Worm (Caenorhabditis elegans) whole organism, L4 larva: ENCODE data around the gene Y47D7A.15.
"Not testable (repeated sequence)": the region's sequence is repeated elsewhere in the genome, so short reads cannot be mapped to it uniquely, and the experiment has no call there.

ENCODE experiments used
- F10B5.3 ChIP-seq: sonication (generic microtip); optimal IDR thresholded peaks from 2 replicates; lab custom pipeline; 2016; ENCODE audit warnings: mild to moderate bottlenecking, missing genetic modification characterization, missing compliant biosample characterization
- F26F4.8 ChIP-seq: fragments of 200-800 bp; sonication (Bioruptor generic); conservative IDR thresholded peaks from 2 replicates; pipeline ENCODE4 v1.3.6; 2022; ENCODE audit warnings: missing genetic modification characterization, missing compliant biosample characterization
- F37D6.2 ChIP-seq: sonication (generic microtip); optimal IDR thresholded peaks from 2 replicates; lab custom pipeline; 2016; ENCODE audit warnings: mild to moderate bottlenecking, missing genetic modification characterization, missing compliant biosample characterization
- Y48G9A.11 ChIP-seq: fragments of 200-800 bp; sonication (Bioruptor generic); IDR thresholded peaks from 2 replicates; pipeline ENCODE4 v1.3.6; 2022; ENCODE audit warnings: missing genetic modification reagents, missing genetic modification characterization, missing compliant biosample characterization
- Y5F2A.4 ChIP-seq: fragments of 200-800 bp; sonication (Bioruptor generic); optimal IDR thresholded peaks from 2 replicates; lab custom pipeline; 2018; ENCODE audit warnings: mild to moderate bottlenecking, missing genetic modification characterization, missing compliant biosample characterization
- Y75B8A.6 ChIP-seq: fragments of 200-800 bp; sonication (Bioruptor generic); IDR thresholded peaks from 2 replicates; pipeline ENCODE4 v1.3.6; 2022; ENCODE audit warnings: missing genetic modification reagents, missing genetic modification characterization, missing compliant biosample characterization
- aha-1 ChIP-seq: fragments of 150-350 bp; peaks from one replicate; lab custom pipeline; 2014; ENCODE audit warnings: missing biosample characterization, missing genetic modification characterization
- aly-2 ChIP-seq: sonication (generic microtip); optimal IDR thresholded peaks from 2 replicates; lab custom pipeline; 2018; ENCODE audit warnings: missing biosample characterization, missing genetic modification characterization
- attf-4 ChIP-seq: sonication (generic microtip); optimal IDR thresholded peaks from 3 replicates; lab custom pipeline; 2017; ENCODE audit warnings: missing biosample characterization, missing genetic modification characterization
- ceh-32 ChIP-seq: sonication (generic microtip); optimal IDR thresholded peaks from 2 replicates; lab custom pipeline; 2016; ENCODE audit warnings: mild to moderate bottlenecking, missing genetic modification characterization, missing compliant biosample characterization; ENCODE audit not compliant: poor library complexity
- ceh-82 ChIP-seq: sonication (generic microtip); optimal IDR thresholded peaks from 2 replicates; lab custom pipeline; 2017; ENCODE audit warnings: missing biosample characterization, missing genetic modification characterization
- ces-1 ChIP-seq: fragments of 150-350 bp; sonication (generic microtip); optimal IDR thresholded peaks from 4 replicates; lab custom pipeline; 2014; ENCODE audit warnings: missing biosample characterization, missing genetic modification reagents, missing genetic modification characterization
- daf-12 ChIP-seq: fragments of 150-350 bp; optimal IDR thresholded peaks from 2 replicates; lab custom pipeline; 2014; ENCODE audit warnings: missing biosample characterization, missing genetic modification reagents, missing genetic modification characterization
- daf-16 ChIP-seq, 3 experiments: sonication (generic microtip); optimal IDR thresholded peaks; 2 replicates each; lab custom pipeline; 2016 to 2017; ENCODE audit warnings: missing genetic modification characterization in 3 of 3, missing genetic modification reagents in 3 of 3, mild to moderate bottlenecking in 2 of 3, missing compliant biosample characterization in 2 of 3, missing biosample characterization in 1 of 3, moderate library complexity in 1 of 3
- dmd-6 ChIP-seq: fragments of 200-800 bp; sonication (Bioruptor generic); IDR thresholded peaks from 2 replicates; pipeline ENCODE4 v1.3.6; 2022; ENCODE audit warnings: missing genetic modification reagents, missing genetic modification characterization, missing compliant biosample characterization
- dmd-9 ChIP-seq: fragments of 200-800 bp; sonication (Bioruptor generic); IDR thresholded peaks from 2 replicates; pipeline ENCODE4 v1.3.6; 2022; ENCODE audit warnings: missing genetic modification reagents, missing genetic modification characterization, missing compliant biosample characterization
- egl-27 ChIP-seq: sonication (generic microtip); optimal IDR thresholded peaks from 3 replicates; lab custom pipeline; 2017; ENCODE audit warnings: missing biosample characterization, missing genetic modification reagents, missing genetic modification characterization
- hlh-30 ChIP-seq: sonication (generic microtip); optimal IDR thresholded peaks from 2 replicates; lab custom pipeline; 2017; ENCODE audit warnings: antibody characterized with exemption, mild to moderate bottlenecking, missing genetic modification characterization, missing compliant biosample characterization; ENCODE audit not compliant: insufficient read depth
- jun-1 ChIP-seq: fragments of 150-350 bp; optimal IDR thresholded peaks from 2 replicates; lab custom pipeline; 2014; ENCODE audit warnings: missing biosample characterization, missing genetic modification reagents, missing genetic modification characterization
- lin-15B ChIP-seq: fragments of 150-350 bp; sonication (generic microtip); optimal IDR thresholded peaks from 3 replicates; lab custom pipeline; 2014; ENCODE audit warnings: missing biosample characterization, missing genetic modification characterization
- lin-38 ChIP-seq: fragments of 200-800 bp; sonication (Bioruptor generic); IDR thresholded peaks from 2 replicates; pipeline ENCODE4 v1.3.6; 2022; ENCODE audit warnings: missing genetic modification reagents, missing genetic modification characterization, missing compliant biosample characterization
- lin-39 ChIP-seq: fragments of 150-350 bp; optimal IDR thresholded peaks from 2 replicates; lab custom pipeline; 2014; ENCODE audit warnings: missing biosample characterization, missing genetic modification reagents, missing genetic modification characterization
- lsy-2 ChIP-seq, 2 experiments: fragments of 150-350 bp in 1 of 2; sonication (generic microtip) in 1 of 2; optimal IDR thresholded peaks; 2 replicates each; lab custom pipeline; 2014 to 2017; ENCODE audit warnings: missing biosample characterization in 2 of 2, missing genetic modification characterization in 2 of 2
- mes-2 ChIP-seq: sonication (generic microtip); optimal IDR thresholded peaks from 2 replicates; lab custom pipeline; 2016; ENCODE audit warnings: missing genotype, mild to moderate bottlenecking, missing genetic modification characterization, missing compliant biosample characterization; ENCODE audit not compliant: poor library complexity, severe bottlenecking
- nhr-102 ChIP-seq: sonication (generic microtip); optimal IDR thresholded peaks from 2 replicates; lab custom pipeline; 2016; ENCODE audit warnings: mild to moderate bottlenecking, missing genetic modification characterization, moderate library complexity, missing compliant biosample characterization
- nhr-11 ChIP-seq: fragments of 150-350 bp; optimal IDR thresholded peaks from 2 replicates; lab custom pipeline; 2014; ENCODE audit warnings: missing biosample characterization, missing genetic modification characterization
- nhr-111 ChIP-seq: fragments of 200-800 bp; sonication (Bioruptor generic); optimal IDR thresholded peaks from 2 replicates; lab custom pipeline; 2018; ENCODE audit warnings: mild to moderate bottlenecking, missing genetic modification characterization, missing compliant biosample characterization
- nhr-237 ChIP-seq: sonication (generic microtip); optimal IDR thresholded peaks from 2 replicates; lab custom pipeline; 2017; ENCODE audit warnings: missing biosample characterization, missing genetic modification characterization
- nhr-28 ChIP-seq: fragments of 150-350 bp; optimal IDR thresholded peaks from 2 replicates; lab custom pipeline; 2014; ENCODE audit warnings: missing biosample characterization, missing genetic modification characterization
- nhr-41 ChIP-seq: fragments of 200-800 bp; sonication (Bioruptor generic); IDR thresholded peaks from 2 replicates; pipeline ENCODE4 v1.3.6; 2022; ENCODE audit warnings: missing genetic modification reagents, missing genetic modification characterization, missing compliant biosample characterization
- sdz-12 ChIP-seq: fragments of 200-800 bp; sonication (Bioruptor generic); optimal IDR thresholded peaks from 2 replicates; lab custom pipeline; 2018; ENCODE audit warnings: mild to moderate bottlenecking, missing genetic modification characterization, missing compliant biosample characterization
- set-16 ChIP-seq: fragments of 200-800 bp; sonication (Bioruptor generic); IDR thresholded peaks from 2 replicates; pipeline ENCODE4 v1.3.6; 2022; ENCODE audit warnings: missing genetic modification reagents, missing genetic modification characterization, missing compliant biosample characterization
- snpc-1.2 ChIP-seq: fragments of 200-800 bp; sonication (Bioruptor generic); IDR thresholded peaks from 2 replicates; pipeline ENCODE4 v1.3.6; 2022; ENCODE audit warnings: missing genetic modification reagents, missing genetic modification characterization, missing compliant biosample characterization
- unc-62 ChIP-seq, 3 experiments: fragments of 150-350 bp in 1 of 3; sonication (generic microtip); optimal IDR thresholded peaks in 2 of 3; peaks in 1 of 3; 1 replicate in 1 of 3; 2 replicates in 2 of 3; lab custom pipeline; 2014 to 2017; ENCODE audit warnings: missing biosample characterization in 3 of 3, missing genetic modification characterization in 3 of 3, missing genetic modification reagents in 3 of 3, missing genotype in 1 of 3
- zag-1 ChIP-seq: fragments of 150-350 bp; optimal IDR thresholded peaks from 2 replicates; lab custom pipeline; 2014; ENCODE audit warnings: missing biosample characterization, missing genetic modification characterization
- zip-11 ChIP-seq: fragments of 200-800 bp; sonication (Bioruptor generic); IDR thresholded peaks from 2 replicates; pipeline ENCODE4 v1.3.6; 2022; ENCODE audit warnings: missing genetic modification characterization, missing compliant biosample characterization
- ztf-7 ChIP-seq: fragments of 150-350 bp; optimal IDR thresholded peaks from 2 replicates; lab custom pipeline; 2014; ENCODE audit warnings: missing biosample characterization, missing genetic modification characterization

Gene Y47D7A.15

DNA sequence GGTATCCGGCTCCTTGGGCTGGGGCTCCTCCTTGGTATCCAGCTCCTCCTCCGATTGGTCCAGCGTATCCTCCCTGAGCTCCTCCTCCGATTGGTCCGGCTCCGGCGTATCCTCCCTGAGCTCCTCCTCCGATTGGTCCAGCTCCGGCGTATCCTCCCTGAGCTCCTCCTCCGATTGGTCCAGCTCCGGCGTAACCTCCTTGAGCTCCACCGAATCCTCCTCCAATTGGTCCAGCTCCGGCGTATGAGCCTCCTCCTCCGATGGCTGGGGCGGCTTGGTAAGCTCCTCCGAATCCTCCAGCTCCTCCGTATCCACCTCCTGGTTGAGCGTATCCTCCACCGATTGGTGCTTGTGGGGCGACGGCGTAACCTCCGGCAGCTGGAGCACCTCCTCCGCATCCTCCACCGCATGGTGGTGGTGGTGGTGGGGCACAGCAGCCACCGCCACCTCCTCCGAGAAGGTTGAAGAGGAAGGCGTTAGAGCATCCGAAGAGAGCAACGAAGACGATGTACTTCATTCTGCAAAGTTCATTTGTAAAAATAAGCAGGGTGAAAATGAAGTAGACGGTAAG lies 2.5 kb upstream of the Y47D7A.15 start, which contains the start of gene Y47D7A.13:
TSS of gene Y47D7A.13 (minus strand) at position 517 of the 571 bp plus-strand sequence.
- no peak for TF ChIP-seq egl-27 (tag; lab: Kevin White, UChicago)
- no peak for TF ChIP-seq nhr-102 (tag; lab: Kevin White, UChicago)
- TF ChIP-seq dmd-6 (GFP tag; lab: Robert Waterston, UW), result no peak
- TF ChIP-seq snpc-1.2 (GFP tag; lab: Robert Waterston, UW), result no peak
- no peak for TF ChIP-seq nhr-111 (GFP tag; lab: Kevin White, UChicago)
- TF ChIP-seq zip-11 (GFP tag; lab: Robert Waterston, UW), result no peak
- TF ChIP-seq zag-1 (tag; lab: Kevin White, UChicago), result no peak
- TF ChIP-seq dmd-9 (GFP tag; lab: Robert Waterston, UW), result no peak
- TF ChIP-seq hlh-30, result no peak
- TF ChIP-seq set-16 (GFP tag; lab: Robert Waterston, UW), result peak; percentile 96
- no peak for TF ChIP-seq ces-1 (GFP tag; lab: Kevin White, UChicago)
- TF ChIP-seq lin-15B (tag; lab: Kevin White, UChicago), result no peak
- 0 out of 2 replicates have a peak, but pooled peaks have one; percentile 17 for TF ChIP-seq lin-38 (GFP tag; lab: Robert Waterston, UW)

DNA sequence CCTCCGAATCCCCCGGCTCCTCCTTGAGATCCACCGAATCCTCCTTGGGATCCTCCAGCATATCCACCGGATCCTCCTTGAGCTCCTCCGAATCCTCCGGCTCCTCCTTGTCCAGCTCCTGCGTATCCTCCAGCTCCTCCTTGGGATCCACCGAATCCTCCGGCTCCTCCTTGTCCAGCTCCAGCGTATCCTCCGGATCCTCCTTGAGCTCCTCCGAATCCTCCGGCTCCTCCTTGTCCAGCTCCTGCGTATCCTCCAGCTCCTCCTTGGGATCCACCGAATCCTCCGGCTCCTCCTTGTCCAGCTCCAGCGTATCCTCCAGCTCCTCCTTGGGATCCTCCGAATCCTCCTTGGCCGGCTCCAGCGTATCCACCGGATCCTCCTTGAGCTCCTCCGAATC lies 791 bp downstream of the Y47D7A.15 start:
- peak; percentile 46; the same call in 1 of the 2 replicates for TF ChIP-seq set-16 (GFP tag; lab: Robert Waterston, UW)
- peak in 1 of 2 experiments; percentile 22 for TF ChIP-seq unc-62 (GFP tag; optimal IDR thresholded peaks at IDR 0.05 in 1 of 2; lab: Kevin White, UChicago)
- not testable (repeated sequence) for TF ChIP-seq unc-62 (tag; optimal IDR thresholded peaks at IDR 0.05; lab: Kevin White, UChicago)

DNA sequence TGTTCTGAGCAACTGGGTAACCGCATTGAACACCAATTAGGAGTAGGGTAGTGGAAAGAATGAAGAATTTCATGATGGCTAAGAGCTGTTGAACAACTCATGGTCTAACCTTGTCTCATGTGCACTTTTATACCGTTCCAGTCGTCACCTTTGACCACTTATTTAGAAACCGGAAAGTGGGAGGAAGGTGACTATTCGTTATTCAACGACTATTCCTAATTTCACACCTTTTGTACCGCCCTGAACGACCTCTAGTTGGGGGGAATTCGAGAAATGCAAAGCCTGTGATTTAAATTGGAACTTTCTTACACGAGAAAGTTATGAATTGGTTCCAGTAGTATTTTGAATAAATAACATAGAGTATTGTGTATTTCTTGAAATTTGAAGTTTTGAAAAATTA lies 3.4 kb downstream of the Y47D7A.15 start, which contains the start of gene Y47D7A.12:
TSS of gene Y47D7A.12 (minus strand) at position 101 of the 400 bp plus-strand sequence.
- TF ChIP-seq attf-4 (tag; lab: Kevin White, UChicago), result no peak
- no peak for TF ChIP-seq F10B5.3
- TF ChIP-seq, all 104 proteins: peak for 0

DNA sequence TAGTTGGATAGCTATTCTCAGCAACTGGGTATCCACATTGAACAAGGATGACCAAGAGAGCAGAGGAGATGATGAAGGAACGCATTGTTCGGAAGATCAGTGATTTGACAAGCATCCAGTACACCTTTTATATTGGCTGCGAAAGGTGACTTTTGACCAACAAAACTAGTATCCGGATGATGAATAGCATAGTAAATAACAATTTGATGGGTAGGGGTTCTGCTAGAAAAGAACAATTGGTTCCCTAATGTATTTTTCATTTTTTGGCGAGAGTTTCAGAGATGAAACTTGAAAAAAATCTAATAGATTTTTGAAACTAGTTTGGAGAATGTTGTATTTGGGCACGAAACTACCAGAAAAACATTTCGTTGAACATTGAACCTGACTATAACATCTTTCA lies 4.8 kb downstream of the Y47D7A.15 start, which contains the start of gene Y47D7A.11:
TSS of gene Y47D7A.11 (minus strand) at position 101 of the 400 bp plus-strand sequence.
- TF ChIP-seq nhr-237 (no peak), unc-62 (GFP tag; optimal IDR thresholded peaks at IDR 0.05 in 1 of 2; lab: Kevin White, UChicago) (peak in 1 of 2 experiments; percentile 28), unc-62 (tag; optimal IDR thresholded peaks at IDR 0.05; lab: Kevin White, UChicago) (no peak)
- TF ChIP-seq, all 104 proteins: peak for 1

DNA sequence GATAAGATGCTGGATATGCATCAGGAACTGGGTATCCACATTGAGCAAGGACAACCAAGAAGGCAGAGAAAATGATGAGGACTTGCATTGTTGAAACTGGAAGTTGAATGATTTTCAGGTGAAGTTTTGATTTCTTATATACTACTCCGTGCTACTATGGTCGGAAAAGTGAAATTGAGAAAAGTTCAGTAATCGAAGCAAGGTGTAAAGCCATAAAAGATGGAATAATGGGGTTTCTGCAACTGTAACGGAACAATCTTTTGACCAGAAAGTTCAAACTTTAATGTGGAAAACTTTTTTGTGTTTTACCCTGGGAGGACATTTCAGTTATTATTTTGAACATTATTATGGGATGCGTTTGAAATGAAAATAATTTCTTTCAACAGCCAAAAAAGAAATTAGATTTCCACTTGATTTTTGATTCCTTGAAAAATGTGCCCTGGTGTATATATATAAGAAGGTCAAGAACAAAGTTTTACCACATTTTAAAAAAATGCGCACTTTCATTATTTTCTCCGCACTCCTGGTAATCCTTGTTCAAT lies 9.1 kb downstream of the Y47D7A.15 start, which contains the start of the genes Y47D7A.9 and Y47D7A.19:
TSS of gene Y47D7A.9 (minus strand) at position 101 of the 542 bp plus-strand sequence.
TSS of gene Y47D7A.19 (plus strand) at position 492 of the 542 bp plus-strand sequence.
- no peak for TF ChIP-seq F26F4.8 (GFP tag; lab: Robert Waterston, UW)
- TF ChIP-seq jun-1 (tag; lab: Kevin White, UChicago), result no peak
- no peak for TF ChIP-seq F37D6.2
- TF ChIP-seq daf-12 (tag; lab: Kevin White, UChicago), result no peak
- TF ChIP-seq Y75B8A.6 (GFP tag; lab: Robert Waterston, UW), result no peak
- TF ChIP-seq aly-2 (tag; lab: Kevin White, UChicago), result no peak
- TF ChIP-seq ceh-32 (tag; lab: Kevin White, UChicago), result no peak
- no peak for TF ChIP-seq nhr-28
- no peak for TF ChIP-seq aha-1 (tag; lab: Kevin White, UChicago)
- TF ChIP-seq Y5F2A.4, result no peak
- no peak for TF ChIP-seq lin-39 (tag; lab: Kevin White, UChicago)
- TF ChIP-seq sdz-12 (GFP tag; lab: Kevin White, UChicago), result no peak
- no peak for TF ChIP-seq nhr-41 (GFP tag; lab: Robert Waterston, UW)
- TF ChIP-seq nhr-11 (tag; lab: Kevin White, UChicago), result no peak
- TF ChIP-seq ztf-7, result no peak
- TF ChIP-seq daf-16 (GFP tag; optimal IDR thresholded peaks at IDR 0.05; lab: Kevin White, UChicago), result no peak
- TF ChIP-seq daf-16 (tag; optimal IDR thresholded peaks at IDR 0.05; lab: Kevin White, UChicago), result no peak
- TF ChIP-seq mes-2 (tag; lab: Kevin White, UChicago), result no peak
- TF ChIP-seq ceh-82 (tag; lab: Kevin White, UChicago), result no peak
- TF ChIP-seq lsy-2 (tag; optimal IDR thresholded peaks at IDR 0.05; lab: Kevin White, UChicago), result no peak
- TF ChIP-seq Y48G9A.11 (GFP tag; lab: Robert Waterston, UW), result no peak
- TF ChIP-seq, all 104 proteins: peak for 0
